Fruit fly (Drosophila melanogaster) whole organism, embryonic: ENCODE measurements around the gene CG8372.

Experiments used
- Hr78 ChIP-seq, 2 experiments: fragments of 200-800 bp in 1 of 2; fragments of >200 bp in 1 of 2; sonication (Bioruptor generic) in 1 of 2; optimal IDR thresholded peaks; 2 replicates each; lab custom pipeline; 2017 to 2019; ENCODE audit warnings: missing biosample characterization in 2 of 2, missing genetic modification characterization in 2 of 2, mild to moderate bottlenecking in 1 of 2, moderate library complexity in 1 of 2
- Sox100B ChIP-seq: fragments of 200-800 bp; sonication (Bioruptor generic); optimal IDR thresholded peaks from 3 replicates; lab custom pipeline; 2018; ENCODE audit warnings: missing biosample characterization, mild to moderate bottlenecking, missing genetic modification characterization
- ap ChIP-seq: fragments of 200-800 bp; sonication (Bioruptor generic); IDR thresholded peaks from 2 replicates; pipeline ENCODE4 v1.3.6; 2022; ENCODE audit warnings: missing biosample characterization, missing genetic modification characterization
- h ChIP-seq: fragments of >200 bp; optimal IDR thresholded peaks from 2 replicates; lab custom pipeline; 2017
- pb ChIP-seq: fragments of 200-800 bp; sonication (Bioruptor generic); optimal IDR thresholded peaks from 3 replicates; lab custom pipeline; 2016; ENCODE audit warnings: missing biosample characterization, missing genetic modification characterization

DNA sequence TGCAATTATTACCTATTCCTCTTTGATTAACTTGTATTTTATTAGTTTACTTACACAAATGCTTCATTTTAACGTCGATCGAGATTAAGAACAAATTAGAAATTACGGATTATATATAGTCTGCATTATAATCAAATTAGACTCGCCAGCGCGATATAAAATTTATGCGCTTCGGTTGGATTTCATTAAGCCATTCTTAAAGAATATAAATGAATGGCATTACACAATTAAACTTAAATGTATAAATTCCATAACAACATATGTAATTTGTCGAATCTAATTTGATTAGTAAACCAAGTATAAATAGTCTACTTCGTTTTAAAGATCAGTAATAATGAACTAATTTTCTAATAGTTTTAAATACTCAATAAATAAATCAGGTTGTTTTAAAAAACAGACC is 29.0 kb upstream of the CG8372 start, which contains the start of gene Spn28F:
- no peak for TF ChIP-seq pb (GFP tag; lab: Kevin White, UChicago)
- no peak for TF ChIP-seq Hr78 (GFP tag; optimal IDR thresholded peaks at IDR 0.05; lab: Kevin White, UChicago)
- TF ChIP-seq Sox100B, result no peak
- TF ChIP-seq h (lab: Kevin White, UChicago), result no peak
- no peak for TF ChIP-seq ap (GFP tag; lab: Robert Waterston, UW)
